Fruit fly (Drosophila melanogaster): ENCODE data around the gene CG5111.
A peak's percentile ranks its signal among the peaks of the same experiment; 100 is the strongest.

The CG5111 gene

DNA sequence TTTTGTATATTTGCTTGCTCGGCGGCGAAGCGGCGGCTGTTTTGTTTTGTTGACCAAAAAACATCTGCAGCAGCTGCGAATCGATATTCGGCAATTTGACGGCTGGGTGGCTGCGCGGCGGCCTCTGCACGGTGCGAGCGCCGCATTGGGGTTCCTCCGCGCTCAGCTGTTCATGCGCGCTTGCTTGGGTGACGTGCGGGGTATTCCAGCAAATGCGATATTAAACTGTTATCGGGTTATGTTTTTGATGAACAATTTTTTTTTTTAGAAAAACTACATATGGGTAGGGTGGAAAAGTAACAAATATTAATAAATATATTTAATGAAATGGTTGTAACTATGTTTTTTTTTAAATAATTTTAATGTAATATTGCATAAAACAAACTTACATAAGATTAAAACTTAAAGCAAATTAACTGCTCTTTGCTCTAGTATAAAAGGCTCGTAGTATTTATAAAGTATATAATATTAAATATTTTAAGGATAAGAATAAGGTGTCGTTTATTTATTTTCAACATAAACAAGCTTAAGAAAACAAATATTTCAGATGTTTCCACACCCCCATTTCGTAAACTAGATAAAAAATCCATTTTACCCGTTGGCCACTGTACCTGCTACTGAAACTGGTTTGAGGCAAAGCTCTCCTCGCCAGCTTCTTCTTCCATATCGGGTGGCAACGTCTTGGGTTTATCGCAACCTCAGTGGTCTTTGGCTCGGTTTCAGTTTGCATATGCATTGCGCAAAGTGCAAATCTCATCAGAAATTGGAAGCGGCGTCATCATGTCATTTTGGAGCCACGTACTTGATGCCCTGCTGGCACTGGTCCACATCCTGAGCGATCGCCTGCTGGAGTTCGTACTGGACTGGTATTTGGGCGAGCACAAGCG lies 15.1 kb upstream of the CG5111 start, which contains the start of the genes Gnpat and CG5112 (continued):
- peak; percentile 18 for TF ChIP-seq fd59A (GFP tag; optimal IDR thresholded peaks at IDR 0.05)
- no peak for TF ChIP-seq dac (GFP tag; optimal IDR thresholded peaks at IDR 0.05)
- TF ChIP-seq CG10669 (GFP tag; optimal IDR thresholded peaks at IDR 0.05): no peak
- peak; percentile 55 for TF ChIP-seq eg (GFP tag; IDR thresholded peaks at IDR 0.05)
- TF ChIP-seq Lpt (GFP tag; optimal IDR thresholded peaks at IDR 0.05): no peak
- TF ChIP-seq CG1621 (tag; optimal IDR thresholded peaks at IDR 0.05): peak; percentile 61
- TF ChIP-seq CG32006 (GFP tag; optimal IDR thresholded peaks at IDR 0.05): peak; percentile 28
- peak; percentile 36 for TF ChIP-seq CG6808 (GFP tag; optimal IDR thresholded peaks at IDR 0.05)
- TF ChIP-seq CG8119 (GFP tag; IDR thresholded peaks at IDR 0.05): peak; percentile 22; the same call in 1 of the 3 replicates
- peak; percentile 16 for TF ChIP-seq lz (GFP tag; optimal IDR thresholded peaks at IDR 0.05)
- TF ChIP-seq CG6276 (GFP tag; optimal IDR thresholded peaks at IDR 0.05): peak; percentile 24
- TF ChIP-seq Sox15 (GFP tag; optimal IDR thresholded peaks at IDR 0.05): no peak
- no peak for TF ChIP-seq CG7368 (GFP tag; optimal IDR thresholded peaks at IDR 0.05)
- TF ChIP-seq Ets21C (GFP tag; optimal IDR thresholded peaks at IDR 0.05): peak; percentile 1
- TF ChIP-seq CG4318 (GFP tag; optimal IDR thresholded peaks at IDR 0.05): no peak
- no peak for TF ChIP-seq Hr38 (GFP tag; optimal IDR thresholded peaks at IDR 0.05)
- peak; percentile 4 for TF ChIP-seq CG3919 (GFP tag; optimal IDR thresholded peaks at IDR 0.05)
- TF ChIP-seq CG6854 (GFP tag; optimal IDR thresholded peaks at IDR 0.05): peak; percentile 21
- no peak for TF ChIP-seq Eip93F (GFP tag; optimal IDR thresholded peaks at IDR 0.05)
- peak; percentile 0 for TF ChIP-seq OdsH (GFP tag; optimal IDR thresholded peaks at IDR 0.05)
- TF ChIP-seq Sox14 (GFP tag; optimal IDR thresholded peaks at IDR 0.05): no peak
- peak; percentile 70 for TF ChIP-seq svp (GFP tag)
- peak; percentile 26 for TF ChIP-seq esn (GFP tag; optimal IDR thresholded peaks at IDR 0.05)

DNA sequence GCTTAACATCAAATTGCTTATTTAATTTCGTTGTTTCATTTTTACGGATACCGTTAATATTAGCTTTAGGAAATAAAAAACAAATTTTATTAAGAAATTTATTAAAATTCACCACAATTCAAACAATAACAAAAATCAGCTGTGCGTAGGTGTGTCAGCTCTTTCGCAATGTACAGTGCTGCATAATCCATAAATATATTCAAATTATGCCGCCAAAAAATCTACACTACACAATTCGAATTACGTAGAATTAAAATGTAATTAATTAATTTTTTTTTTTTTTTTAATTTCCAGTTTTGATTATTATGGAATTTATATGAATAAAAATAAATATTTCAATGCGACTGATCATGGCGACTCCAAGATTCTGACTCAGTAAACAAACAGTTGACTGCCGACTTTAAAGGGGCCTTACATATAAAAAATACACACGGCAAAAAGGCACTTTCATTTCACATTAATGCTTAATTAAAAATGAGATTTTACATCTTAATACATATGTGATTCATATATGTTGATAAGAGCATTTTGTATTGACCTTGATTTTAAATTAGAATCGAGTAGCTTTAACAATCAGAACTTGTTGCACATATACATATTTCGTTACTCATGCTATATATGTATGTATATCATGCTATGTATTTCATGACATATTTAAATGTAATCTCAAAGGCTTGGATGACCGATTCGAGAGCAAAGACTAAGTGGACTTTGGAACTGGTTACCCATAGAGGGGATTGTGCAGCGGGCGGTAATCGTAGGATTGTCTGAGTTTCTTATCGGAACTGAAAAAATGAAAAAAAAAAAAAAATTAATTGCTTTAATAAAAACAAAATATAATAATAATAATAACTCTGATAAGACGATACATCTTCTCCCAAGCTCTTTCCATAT lies 12.5 kb upstream of the CG5111 start:
- TF ChIP-seq CG4318 (GFP tag; optimal IDR thresholded peaks at IDR 0.05): no peak
- TF ChIP-seq Sox15 (GFP tag; optimal IDR thresholded peaks at IDR 0.05): no peak
- no peak for TF ChIP-seq CG10631 (GFP tag; optimal IDR thresholded peaks at IDR 0.05)
- no peak for TF ChIP-seq CG15336 (GFP tag; IDR thresholded peaks at IDR 0.05)
- no peak for TF ChIP-seq fkh (GFP tag; optimal IDR thresholded peaks at IDR 0.05)
- TF ChIP-seq CG6808 (GFP tag; optimal IDR thresholded peaks at IDR 0.05): peak; percentile 79
- peak; percentile 75 for TF ChIP-seq svp (GFP tag)
- TF ChIP-seq Eip93F (GFP tag; optimal IDR thresholded peaks at IDR 0.05): peak; percentile 47
- TF ChIP-seq CG9139 (GFP tag; optimal IDR thresholded peaks at IDR 0.05): peak; percentile 74
- peak; percentile 28 for TF ChIP-seq CG1621 (tag; optimal IDR thresholded peaks at IDR 0.05)
- TF ChIP-seq dsx (GFP tag; optimal IDR thresholded peaks at IDR 0.05; ENCODE audit: poor library complexity, severe bottlenecking): peak; percentile 47
- no peak; the same call in 2 of the 3 replicates for TF ChIP-seq eg (GFP tag; IDR thresholded peaks at IDR 0.05)
- TF ChIP-seq Hr4 (GFP tag; optimal IDR thresholded peaks at IDR 0.05): peak; percentile 9
- peak; percentile 0 for TF ChIP-seq topi (GFP tag; optimal IDR thresholded peaks at IDR 0.05)
- TF ChIP-seq Lpt (GFP tag; optimal IDR thresholded peaks at IDR 0.05): peak; percentile 16
- TF ChIP-seq CG3919 (GFP tag; optimal IDR thresholded peaks at IDR 0.05): peak; percentile 59
- TF ChIP-seq cyc (GFP tag; optimal IDR thresholded peaks at IDR 0.05): no peak
- no peak for TF ChIP-seq CG8319 (GFP tag; optimal IDR thresholded peaks at IDR 0.05)
- TF ChIP-seq vri (GFP tag; optimal IDR thresholded peaks at IDR 0.05): peak; percentile 19
- TF ChIP-seq CG11762 (GFP tag; optimal IDR thresholded peaks at IDR 0.05; ENCODE audit: insufficient read depth): peak; percentile 11
- TF ChIP-seq CG6854 (GFP tag; optimal IDR thresholded peaks at IDR 0.05): peak; percentile 63
- TF ChIP-seq acj6 (GFP tag; optimal IDR thresholded peaks at IDR 0.05): no peak
- peak; percentile 44 for TF ChIP-seq CG10669 (GFP tag; optimal IDR thresholded peaks at IDR 0.05)
- TF ChIP-seq pdm3 (GFP tag; optimal IDR thresholded peaks at IDR 0.05): no peak
- TF ChIP-seq salr (GFP tag; optimal IDR thresholded peaks at IDR 0.05): peak in 1 of 2 experiments; percentile 25
- no peak for TF ChIP-seq Ets21C (GFP tag; optimal IDR thresholded peaks at IDR 0.05)
- TF ChIP-seq CG11902 (GFP tag; optimal IDR thresholded peaks at IDR 0.05): no peak
- TF ChIP-seq dac (GFP tag; optimal IDR thresholded peaks at IDR 0.05): no peak
- no peak for TF ChIP-seq CG11294 (GFP tag; IDR thresholded peaks at IDR 0.05)
- peak; percentile 75 for TF ChIP-seq spab (GFP tag; optimal IDR thresholded peaks at IDR 0.05)
- TF ChIP-seq fd85E (GFP tag; optimal IDR thresholded peaks at IDR 0.05): no peak
- no peak for TF ChIP-seq Smox (GFP tag; optimal IDR thresholded peaks at IDR 0.05)
- peak; percentile 18 for TF ChIP-seq Sox14 (GFP tag; optimal IDR thresholded peaks at IDR 0.05)
- peak; percentile 4 for TF ChIP-seq CG8632 (GFP tag; optimal IDR thresholded peaks at IDR 0.05)
- peak; percentile 83 to 84 for TF ChIP-seq ss (GFP tag; optimal IDR thresholded peaks at IDR 0.05)

All from whole organism, prepupa.